Worm (Caenorhabditis elegans) whole organism, young adult: ENCODE data around the gene dhhc-5.

Source experiments
- C17E4.6 ChIP-seq: fragments of 200-800 bp; sonication (Bioruptor generic); IDR thresholded peaks from 2 replicates; pipeline ENCODE4 v1.3.6; 2022; ENCODE audit warnings: missing genetic modification reagents, missing genetic modification characterization, missing compliant biosample characterization
- ZK185.1 ChIP-seq: sonication (generic microtip); optimal IDR thresholded peaks from 2 replicates; lab custom pipeline; 2016; ENCODE audit warnings: mild to moderate bottlenecking, missing genetic modification characterization, missing compliant biosample characterization; ENCODE audit not compliant: poor library complexity, severe bottlenecking
- him-1 ChIP-seq: sonication (generic microtip); optimal IDR thresholded peaks from 2 replicates; lab custom pipeline; 2016; ENCODE audit warnings: missing genotype, missing genetic modification reagents, missing genetic modification characterization, missing compliant biosample characterization
- lin-35 ChIP-seq, 3 experiments: fragments of 150-350 bp in 2 of 3; sonication (generic microtip) in 1 of 3; optimal IDR thresholded peaks; 2 replicates each; lab custom pipeline; 2014 to 2018; ENCODE audit warnings: missing biosample characterization in 3 of 3, missing genetic modification characterization in 3 of 3, missing genetic modification reagents in 3 of 3
- mel-28 ChIP-seq: sonication (generic microtip); optimal IDR thresholded peaks from 2 replicates; lab custom pipeline; 2016; ENCODE audit warnings: borderline replicate concordance, mild to moderate bottlenecking, missing genetic modification characterization, missing compliant biosample characterization
- zim-3 ChIP-seq: sonication (generic microtip); optimal IDR thresholded peaks from 2 replicates; lab custom pipeline; 2017; ENCODE audit warnings: mild to moderate bottlenecking, missing genetic modification characterization, moderate library complexity, missing compliant biosample characterization

ce11 chrIII:6873724-6874123 lies 24.9 kb upstream of the dhhc-5 start:
- TF ChIP-seq zim-3 (tag; lab: Kevin White, UChicago) (no peak), ZK185.1 (tag; lab: Kevin White, UChicago) (no peak), him-1 (tag; lab: Kevin White, UChicago) (no peak), C17E4.6 (GFP tag; lab: Robert Waterston, UW) (no peak), lin-35 (GFP tag; optimal IDR thresholded peaks at IDR 0.05; lab: Kevin White, UChicago) (peak in 1 of 3 experiments; percentile 10), mel-28 (tag; lab: Kevin White, UChicago) (no peak)
